Worm (Caenorhabditis elegans) whole organism, L3 larva: ENCODE results near the gene F45E1.5.

ENCODE experiments used
- aly-2 ChIP-seq: fragments of 150-350 bp; optimal IDR thresholded peaks from 2 replicates; lab custom pipeline; 2014; ENCODE audit warnings: missing biosample characterization, missing genetic modification characterization
- ama-1 ChIP-seq: fragments of 150-350 bp; optimal IDR thresholded peaks from 2 replicates; lab custom pipeline; 2018
- fkh-10 ChIP-seq: sonication (generic microtip); optimal IDR thresholded peaks from 2 replicates; lab custom pipeline; 2017; ENCODE audit warnings: missing biosample characterization, missing genetic modification reagents, missing genetic modification characterization
- lin-15B ChIP-seq: fragments of 150-350 bp; optimal IDR thresholded peaks from 2 replicates; lab custom pipeline; 2014; ENCODE audit warnings: missing biosample characterization, missing genetic modification characterization
- lin-39 ChIP-seq: fragments of 150-350 bp; optimal IDR thresholded peaks from 2 replicates; lab custom pipeline; 2018; ENCODE audit warnings: missing biosample characterization, missing genetic modification reagents, missing genetic modification characterization
- nhr-76 ChIP-seq: fragments of 150-350 bp; sonication (generic microtip); optimal IDR thresholded peaks from 5 replicates; lab custom pipeline; 2014; ENCODE audit warnings: missing biosample characterization, missing genetic modification characterization
- nhr-77 ChIP-seq: fragments of 150-350 bp; optimal IDR thresholded peaks from 2 replicates; lab custom pipeline; 2014; ENCODE audit warnings: missing biosample characterization, missing genetic modification characterization
- skn-1 ChIP-seq: fragments of 150-350 bp; optimal IDR thresholded peaks from 2 replicates; lab custom pipeline; 2014; ENCODE audit warnings: missing biosample characterization, missing genetic modification characterization
- snpc-4 ChIP-seq: fragments of 150-350 bp; optimal IDR thresholded peaks from 2 replicates; lab custom pipeline; 2014; ENCODE audit warnings: missing biosample characterization, missing genetic modification characterization
- tbx-2 ChIP-seq: sonication (generic microtip); optimal IDR thresholded peaks from 2 replicates; lab custom pipeline; 2016; ENCODE audit warnings: mild to moderate bottlenecking, missing genetic modification characterization, missing compliant biosample characterization
- unc-39 ChIP-seq: sonication (generic microtip); optimal IDR thresholded peaks from 4 replicates; lab custom pipeline; 2017; ENCODE audit warnings: missing biosample characterization, missing genetic modification characterization
- unc-62 ChIP-seq: fragments of 150-350 bp; sonication (generic microtip); optimal IDR thresholded peaks from 4 replicates; lab custom pipeline; 2014; ENCODE audit warnings: missing biosample characterization, missing genetic modification reagents, missing genetic modification characterization

ce11 chrX:7986892-7987291 lies 10.4 kb downstream of the F45E1.5 start:
- TF ChIP-seq skn-1 (tag; lab: Kevin White, UChicago) = no peak
- TF ChIP-seq lin-39 = no peak
- TF ChIP-seq unc-62 (GFP tag; lab: Kevin White, UChicago) = peak; percentile 57
- TF ChIP-seq ama-1 (lab: Kevin White, UChicago) = no peak
- no peak for TF ChIP-seq snpc-4 (tag; lab: Kevin White, UChicago)
- no peak for TF ChIP-seq lin-15B (tag; lab: Kevin White, UChicago)
- TF ChIP-seq aly-2 (tag; lab: Kevin White, UChicago) = no peak
- no peak for TF ChIP-seq nhr-77 (tag; lab: Kevin White, UChicago)
- no peak for TF ChIP-seq fkh-10 (GFP tag; lab: Kevin White, UChicago)
- no peak for TF ChIP-seq nhr-76 (tag; lab: Kevin White, UChicago)
- TF ChIP-seq unc-39 (tag; lab: Kevin White, UChicago) = no peak
- no peak for TF ChIP-seq tbx-2 (tag; lab: Kevin White, UChicago)
